Worm (Caenorhabditis elegans): ENCODE results near the gene F10D7.10.

DNA sequence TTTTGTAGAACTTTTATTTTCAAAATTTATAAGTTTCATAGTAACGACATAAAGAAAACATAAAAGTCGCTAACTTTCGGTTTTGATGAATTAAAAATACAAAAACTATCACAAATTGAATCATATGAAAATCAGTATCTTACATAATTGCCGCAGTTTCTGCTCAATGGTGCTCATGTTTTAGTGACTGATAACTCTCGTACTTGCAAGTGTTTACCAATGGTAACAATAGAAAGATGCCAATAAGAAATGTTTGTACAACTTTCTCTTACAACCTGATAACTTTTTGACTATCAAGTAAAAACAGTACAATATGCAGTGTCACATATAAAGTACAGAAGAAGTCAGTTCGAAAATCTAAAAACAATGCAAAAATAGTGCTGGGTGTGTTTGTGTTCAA, 6.6 kb upstream of the F10D7.10 start:
- TF ChIP-seq nhr-10 (tag; optimal IDR thresholded peaks at IDR 0.05) (no peak), nhr-237 (tag; optimal IDR thresholded peaks at IDR 0.05) (no peak), fos-1 (tag; optimal IDR thresholded peaks at IDR 0.05) (no peak), nhr-23 (tag; optimal IDR thresholded peaks at IDR 0.05) (no peak), nhr-21 (tag; optimal IDR thresholded peaks at IDR 0.05) (no peak), mdl-1 (tag; optimal IDR thresholded peaks at IDR 0.05) (no peak), alr-1 (tag; optimal IDR thresholded peaks at IDR 0.05) (no peak), ama-1 (optimal IDR thresholded peaks at IDR 0.05) (no peak), lsy-2 (tag; optimal IDR thresholded peaks at IDR 0.05) (no peak), peb-1 (tag; optimal IDR thresholded peaks at IDR 0.05) (no peak), R02D3.7 (tag; optimal IDR thresholded peaks at IDR 0.05) (no peak), unc-62 (GFP tag; optimal IDR thresholded peaks at IDR 0.05) (no peak), mab-5 (tag; optimal IDR thresholded peaks at IDR 0.05) (no peak), ztf-11 (tag; optimal IDR thresholded peaks at IDR 0.05) (no peak)
